Fruit fly (Drosophila melanogaster): ENCODE results near the gene Yp2.

- TF ChIP-seq usp (GFP tag; optimal IDR thresholded peaks at IDR 0.05): no peak
- TF ChIP-seq tai (GFP tag; optimal IDR thresholded peaks at IDR 0.05): no peak
- TF ChIP-seq lola (GFP tag; optimal IDR thresholded peaks at IDR 0.05): no peak
Measured at dm6 chrX:10092796-10093195, 40.4 kb upstream of the Yp2 start.
